Worm (Caenorhabditis elegans) whole organism, L1 larva: Measurements from ENCODE around the gene krr-1.

Experiments used
- alr-1 ChIP-seq: fragments of 200-800 bp; sonication (Bioruptor generic); optimal IDR thresholded peaks from 2 replicates; lab custom pipeline; 2018; ENCODE audit warnings: borderline replicate concordance, mild to moderate bottlenecking, missing genetic modification characterization, missing compliant biosample characterization
- egl-27 ChIP-seq, 2 experiments: fragments of 150-350 bp in 1 of 2; sonication (generic microtip); optimal IDR thresholded peaks; 3 replicates each; lab custom pipeline; 2017 to 2018; ENCODE audit warnings: missing biosample characterization in 2 of 2, missing genetic modification characterization in 2 of 2, missing genetic modification reagents in 2 of 2
- elt-3 ChIP-seq, 6 experiments: fragments of 150-350 bp in 1 of 6; sonication (generic microtip); optimal IDR thresholded peaks; 2 replicates each; lab custom pipeline; 2017 to 2018; ENCODE audit warnings: missing biosample characterization in 6 of 6, missing genetic modification characterization in 6 of 6, inconsistent platforms in 1 of 6
- fkh-10 ChIP-seq: sonication (generic microtip); optimal IDR thresholded peaks from 2 replicates; lab custom pipeline; 2017; ENCODE audit warnings: missing biosample characterization, missing genetic modification reagents, missing genetic modification characterization
- lin-39 ChIP-seq: fragments of 150-350 bp; optimal IDR thresholded peaks from 2 replicates; lab custom pipeline; 2014; ENCODE audit warnings: missing biosample characterization, missing genetic modification reagents, missing genetic modification characterization
- mdl-1 ChIP-seq, 2 experiments: fragments of 150-350 bp; optimal IDR thresholded peaks; 2 replicates each; lab custom pipeline; 2014 to 2017; ENCODE audit warnings: missing biosample characterization in 2 of 2, missing genetic modification characterization in 2 of 2, inconsistent platforms in 1 of 2
- nhr-28 ChIP-seq: fragments of 150-350 bp; optimal IDR thresholded peaks from 2 replicates; lab custom pipeline; 2014; ENCODE audit warnings: missing biosample characterization, missing genetic modification characterization
- nhr-77 ChIP-seq: fragments of 150-350 bp; optimal IDR thresholded peaks from 2 replicates; lab custom pipeline; 2014; ENCODE audit warnings: missing biosample characterization, missing genetic modification characterization
- sptf-1 ChIP-seq: fragments of 150-350 bp; optimal IDR thresholded peaks from 2 replicates; lab custom pipeline; 2014; ENCODE audit warnings: missing biosample characterization, missing genetic modification characterization
- tlp-1 ChIP-seq: fragments of 150-350 bp; optimal IDR thresholded peaks from 2 replicates; lab custom pipeline; 2014; ENCODE audit warnings: missing biosample characterization, missing genetic modification characterization

DNA sequence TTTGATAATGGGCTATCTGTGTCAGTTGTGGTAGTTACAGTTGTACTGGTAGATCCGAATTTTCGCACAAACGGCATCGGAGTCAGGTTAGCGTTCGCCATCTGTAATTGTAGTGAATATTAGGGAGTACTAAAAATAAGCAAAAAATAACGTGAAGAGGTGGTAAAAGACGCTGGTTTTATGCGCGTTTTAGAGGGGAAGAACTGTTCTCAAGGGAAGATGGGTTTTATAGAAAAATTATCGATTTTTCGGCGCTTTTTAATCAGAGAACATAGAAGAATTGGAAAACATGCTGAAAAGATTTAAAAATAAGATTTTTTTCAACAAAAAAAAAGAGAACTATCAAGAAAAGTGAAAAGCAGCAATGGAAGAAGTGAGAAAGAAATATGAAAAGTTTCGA, 7.8 kb upstream of the krr-1 start, which contains the start of gene C13F10.7:
- no peak for TF ChIP-seq elt-3 (tag; optimal IDR thresholded peaks at IDR 0.05; lab: Kevin White, UChicago)
- TF ChIP-seq fkh-10 = no peak
- no peak for TF ChIP-seq alr-1 (tag; lab: Kevin White, UChicago)
- TF ChIP-seq nhr-77 (tag; lab: Kevin White, UChicago) = no peak
- TF ChIP-seq nhr-28 (tag; lab: Kevin White, UChicago) = no peak
- no peak for TF ChIP-seq lin-39 (tag; lab: Kevin White, UChicago)
- no peak for TF ChIP-seq sptf-1 (tag; lab: Kevin White, UChicago)
- no peak for TF ChIP-seq egl-27 (tag; optimal IDR thresholded peaks at IDR 0.05; lab: Kevin White, UChicago)
- no peak for TF ChIP-seq mdl-1 (tag; optimal IDR thresholded peaks at IDR 0.05; lab: Kevin White, UChicago)
- TF ChIP-seq tlp-1 (tag; lab: Kevin White, UChicago) = no peak
